Fruit fly (Drosophila melanogaster): ENCODE data around the gene CG45413.

Gene CG45413

dm6 chr3L:6977391-6977790, 45.6 kb upstream of the CG45413 start:
- TF ChIP-seq nom (GFP tag; optimal IDR thresholded peaks at IDR 0.05) (peak; percentile 20), CG10366 (GFP tag; IDR thresholded peaks at IDR 0.05) (peak; percentile 64), ac (GFP tag; optimal IDR thresholded peaks at IDR 0.05) (no peak), CG9437 (GFP tag; optimal IDR thresholded peaks at IDR 0.05) (peak; percentile 19), Six4 (GFP tag; optimal IDR thresholded peaks at IDR 0.05) (peak; percentile 60), Xrp1 (GFP tag; IDR thresholded peaks at IDR 0.05) (peak; percentile 63), CG3726 (GFP tag; IDR thresholded peaks at IDR 0.05) (no peak), ranshi (GFP tag; IDR thresholded peaks at IDR 0.05) (no peak), fu2 (GFP tag; optimal IDR thresholded peaks at IDR 0.05) (no peak), br (optimal IDR thresholded peaks at IDR 0.05) (no peak), CG6689 (GFP tag; IDR thresholded peaks at IDR 0.05) (peak; percentile 71), Hey (tag; optimal IDR thresholded peaks at IDR 0.05) (no peak), knrl (GFP tag; IDR thresholded peaks at IDR 0.05; ENCODE audit: partially characterized antibody) (no peak), CG16815 (GFP tag; optimal IDR thresholded peaks at IDR 0.05) (peak; percentile 42), Drgx (GFP tag; IDR thresholded peaks at IDR 0.05) (peak; percentile 85), ase (GFP tag; IDR thresholded peaks at IDR 0.05) (no peak), NC2α (GFP tag; optimal IDR thresholded peaks at IDR 0.05) (no peak), CG4282 (GFP tag; optimal IDR thresholded peaks at IDR 0.05) (no peak), CG12299 (tag; optimal IDR thresholded peaks at IDR 0.05) (no peak), E2f1 (GFP tag; IDR thresholded peaks at IDR 0.05) (peak; percentile 65), ato (GFP tag; IDR thresholded peaks at IDR 0.05; ENCODE audit: partially characterized antibody) (no peak), bigmax (GFP tag; optimal IDR thresholded peaks at IDR 0.05) (no peak), abd-A (tag; optimal IDR thresholded peaks at IDR 0.05) (no peak), gsb (GFP tag; IDR thresholded peaks at IDR 0.05) (no peak), kni (GFP tag; optimal IDR thresholded peaks at IDR 0.05) (no peak), CG16863 (GFP tag; optimal IDR thresholded peaks at IDR 0.05) (no peak), CG10321 (GFP tag; IDR thresholded peaks at IDR 0.05) (no peak), CG15601 (tag; optimal IDR thresholded peaks at IDR 0.05) (peak; percentile 60), CG16813 (GFP tag; IDR thresholded peaks at IDR 0.05; ENCODE audit: partially characterized antibody) (no peak), gce (GFP tag; IDR thresholded peaks at IDR 0.05) (0 out of 3 replicates have a peak, but pooled peaks have one; percentile 16), mam (GFP tag; optimal IDR thresholded peaks at IDR 0.05) (no peak), Myb (GFP tag; optimal IDR thresholded peaks at IDR 0.05) (no peak), amos (GFP tag; IDR thresholded peaks at IDR 0.05; ENCODE audit: partially characterized antibody) (no peak), CG17612 (GFP tag; IDR thresholded peaks at IDR 0.05) (0 out of 2 replicates have a peak, but pooled peaks have one; percentile 7), CG15514 (GFP tag; optimal IDR thresholded peaks at IDR 0.05) (no peak), Taf1 (GFP tag; IDR thresholded peaks at IDR 0.05) (no peak), zfh1 (GFP tag; IDR thresholded peaks at IDR 0.05) (peak; percentile 77), ERR (GFP tag; optimal IDR thresholded peaks at IDR 0.05) (no peak), CG8478 (optimal IDR thresholded peaks at IDR 0.05) (no peak), CG17802 (tag; optimal IDR thresholded peaks at IDR 0.05) (no peak), CG16779 (GFP tag; IDR thresholded peaks at IDR 0.05) (no peak), CG18262 (tag; optimal IDR thresholded peaks at IDR 0.05) (peak; percentile 68), CG3163 (GFP tag; optimal IDR thresholded peaks at IDR 0.05) (no peak), CG13287 (GFP tag; IDR thresholded peaks at IDR 0.05; ENCODE audit: partially characterized antibody) (no peak), lilli (GFP tag; optimal IDR thresholded peaks at IDR 0.05) (peak; percentile 3), CG30403 (GFP tag; optimal IDR thresholded peaks at IDR 0.05) (peak; percentile 38), CG18764 (GFP tag; optimal IDR thresholded peaks at IDR 0.05) (peak; percentile 23), her (GFP tag; optimal IDR thresholded peaks at IDR 0.05) (no peak), yki (optimal IDR thresholded peaks at IDR 0.05) (no peak), danr (GFP tag; IDR thresholded peaks at IDR 0.05) (0 out of 2 replicates have a peak, but pooled peaks have one; percentile 18), z (GFP tag; IDR thresholded peaks at IDR 0.05) (no peak), CrebB (tag; optimal IDR thresholded peaks at IDR 0.05) (no peak), schlank (tag; optimal IDR thresholded peaks at IDR 0.05) (no peak)

All from whole organism, embryonic.